Fruit fly (Drosophila melanogaster): ENCODE results near the gene CG15260.

CG15260 gene

DNA sequence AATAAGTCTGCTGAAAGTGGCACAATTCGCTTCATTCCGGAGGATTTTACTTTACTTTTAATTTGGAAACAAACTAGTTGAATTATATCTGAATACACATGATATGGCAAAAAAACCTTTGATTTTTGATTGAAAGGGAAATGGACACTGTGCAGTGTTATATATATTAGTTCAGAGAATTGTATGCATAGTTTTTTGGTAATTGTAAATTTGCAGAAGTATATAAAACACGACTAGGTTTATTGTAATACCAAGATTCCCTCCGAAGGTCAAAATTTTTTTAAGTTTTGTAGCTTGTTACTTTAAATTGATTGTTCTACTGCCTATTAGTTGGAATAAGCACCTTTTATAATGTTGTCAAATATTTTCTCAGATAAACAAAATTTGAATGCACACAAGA is at the start of gene CG15260:
Gene CG15260, minus strand, starts transcription at position 101 of the 400 bp plus-strand sequence.
- TF ChIP-seq usp (GFP tag; optimal IDR thresholded peaks at IDR 0.05) (no peak), dati (GFP tag; IDR thresholded peaks at IDR 0.05) (no peak), CG12942 (GFP tag; optimal IDR thresholded peaks at IDR 0.05) (no peak), h (optimal IDR thresholded peaks at IDR 0.05) (no peak), grau (tag; optimal IDR thresholded peaks at IDR 0.05) (no peak), gem (tag; optimal IDR thresholded peaks at IDR 0.05) (no peak), bcd (GFP tag; optimal IDR thresholded peaks at IDR 0.05) (no peak), dimm (GFP tag; IDR thresholded peaks at IDR 0.05) (no peak), CG3281 (GFP tag; optimal IDR thresholded peaks at IDR 0.05) (no peak)

DNA sequence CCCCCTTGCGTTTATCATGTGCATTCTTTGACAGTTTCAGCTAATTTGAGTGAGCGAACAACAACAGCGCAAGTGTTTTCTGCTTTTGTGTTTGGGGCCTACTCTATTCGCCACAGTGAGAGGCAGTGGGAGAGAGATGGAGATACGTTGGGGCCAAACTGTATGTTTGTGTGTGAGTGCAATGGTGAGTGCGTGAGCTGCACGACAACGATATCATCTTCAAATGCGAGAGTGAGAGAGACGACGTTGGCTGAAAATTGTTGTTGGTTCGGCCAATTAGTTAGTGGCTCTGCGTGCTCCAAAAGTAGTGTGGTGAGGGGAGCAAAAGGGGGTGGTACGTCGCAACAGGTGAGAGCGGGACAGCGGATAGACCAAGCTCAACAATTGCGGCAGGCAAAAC is 47.6 kb upstream of the CG15260 start:
- TF ChIP-seq CG1832 (GFP tag; optimal IDR thresholded peaks at IDR 0.05) (peak; percentile 65), CG3281 (GFP tag; optimal IDR thresholded peaks at IDR 0.05) (no peak), gsb-n (tag; optimal IDR thresholded peaks at IDR 0.05) (no peak), chinmo (GFP tag; IDR thresholded peaks at IDR 0.05; ENCODE audit: partially characterized antibody) (peak; percentile 61; the same call in 2 of the 4 replicates), CG9215 (GFP tag; IDR thresholded peaks at IDR 0.05) (peak; percentile 23; the same call in 1 of the 2 replicates), ttk (GFP tag; IDR thresholded peaks at IDR 0.05) (0 out of 2 replicates have a peak, but pooled peaks have one; percentile 20), CG8478 (optimal IDR thresholded peaks at IDR 0.05) (peak; percentile 96), pan (optimal IDR thresholded peaks at IDR 0.05) (no peak), pan (GFP tag; optimal IDR thresholded peaks at IDR 0.05 in 1 of 2, IDR thresholded peaks at IDR 0.05 in 1 of 2) (peak in 1 of 2 experiments; percentile 24), jumu (GFP tag; optimal IDR thresholded peaks at IDR 0.05) (no peak), Awh (GFP tag; IDR thresholded peaks at IDR 0.05) (no peak), Deaf1 (tag; optimal IDR thresholded peaks at IDR 0.05) (peak; percentile 73), CG10321 (GFP tag; IDR thresholded peaks at IDR 0.05) (peak; percentile 88), CG4730 (GFP tag; IDR thresholded peaks at IDR 0.05) (no peak), CG32767 (GFP tag; IDR thresholded peaks at IDR 0.05) (0 out of 2 replicates have a peak, but pooled peaks have one; percentile 25), Nf-YB (GFP tag; optimal IDR thresholded peaks at IDR 0.05) (peak; percentile 92), cg (GFP tag; optimal IDR thresholded peaks at IDR 0.05) (peak; percentile 67), Jarid2 (GFP tag; optimal IDR thresholded peaks at IDR 0.05) (peak; percentile 44), pita (GFP tag; optimal IDR thresholded peaks at IDR 0.05) (no peak), z (GFP tag; IDR thresholded peaks at IDR 0.05) (peak; percentile 64; the same call in 1 of the 3 replicates), Aef1 (GFP tag; IDR thresholded peaks at IDR 0.05) (peak; percentile 74), Rfx (GFP tag; IDR thresholded peaks at IDR 0.05) (0 out of 2 replicates have a peak, but pooled peaks have one; percentile 31), crol (GFP tag; IDR thresholded peaks at IDR 0.05) (peak; percentile 87), Vsx1 (GFP tag; optimal IDR thresholded peaks at IDR 0.05) (peak; percentile 84), dysf (GFP tag; IDR thresholded peaks at IDR 0.05) (0 out of 3 replicates have a peak, but pooled peaks have one; percentile 19), ap (GFP tag; IDR thresholded peaks at IDR 0.05) (no peak), CG34422 (GFP tag; IDR thresholded peaks at IDR 0.05) (peak; percentile 45; the same call in 1 of the 3 replicates), sna (GFP tag; IDR thresholded peaks at IDR 0.05; ENCODE audit: partially characterized antibody) (peak; percentile 47; the same call in 1 of the 2 replicates), vvl (GFP tag; IDR thresholded peaks at IDR 0.05) (peak; percentile 43; the same call in 1 of the 2 replicates), Trl (optimal IDR thresholded peaks at IDR 0.05) (peak; percentile 33 to 38), Trl (GFP tag; optimal IDR thresholded peaks at IDR 0.05) (no peak), otp (GFP tag; IDR thresholded peaks at IDR 0.05) (peak; percentile 31; the same call in 1 of the 3 replicates), CG4404 (GFP tag; IDR thresholded peaks at IDR 0.05) (no peak), sd (tag; optimal IDR thresholded peaks at IDR 0.05) (peak; percentile 38), CG4360 (GFP tag; IDR thresholded peaks at IDR 0.05) (peak; percentile 22; the same call in 1 of the 2 replicates), sima (GFP tag; optimal IDR thresholded peaks at IDR 0.05) (no peak), NK7.1 (GFP tag; optimal IDR thresholded peaks at IDR 0.05) (no peak), lov (optimal IDR thresholded peaks at IDR 0.05) (no peak), lov (GFP tag; IDR thresholded peaks at IDR 0.05) (peak; percentile 43; the same call in 1 of the 3 replicates), Nf-YC (tag; optimal IDR thresholded peaks at IDR 0.05) (peak; percentile 93)

Data from whole organism, embryonic.